Fruit fly (Drosophila melanogaster): Measurements from ENCODE around the gene Pex7.

dm6 chr3L:8700054-8700642 lies 53.2 kb downstream of the Pex7 start:
- TF ChIP-seq h (optimal IDR thresholded peaks at IDR 0.05), result peak; percentile 16
- TF ChIP-seq insv (optimal IDR thresholded peaks at IDR 0.05), result no peak
